Fruit fly (Drosophila melanogaster) whole organism, embryonic: ENCODE measurements around the gene CG13653.

Experiments
- C15 ChIP-seq: fragments of 200-800 bp; sonication (Bioruptor generic); IDR thresholded peaks from 3 replicates; pipeline ENCODE4 v1.3.6; 2022; ENCODE audit warnings: missing biosample characterization, missing genetic modification characterization
- CG10431 ChIP-seq: fragments of 200-800 bp; sonication (Bioruptor generic); optimal IDR thresholded peaks from 3 replicates; lab custom pipeline; 2018; ENCODE audit warnings: missing biosample characterization, mild to moderate bottlenecking, missing genetic modification characterization
- CG10565 ChIP-seq: fragments of 200-800 bp; sonication (Bioruptor generic); optimal IDR thresholded peaks from 3 replicates; lab custom pipeline; 2016; ENCODE audit warnings: missing biosample characterization, mild to moderate bottlenecking, missing genetic modification characterization
- CG12104 ChIP-seq: fragments of 200-800 bp; sonication (Bioruptor generic); optimal IDR thresholded peaks from 3 replicates; lab custom pipeline; 2016; ENCODE audit warnings: missing biosample characterization, missing genetic modification characterization
- CG13624 ChIP-seq: fragments of 200-800 bp; sonication (Bioruptor generic); optimal IDR thresholded peaks from 2 replicates; lab custom pipeline; 2016; ENCODE audit warnings: missing biosample characterization, missing genetic modification characterization
- CG14014 ChIP-seq: fragments of 200-800 bp; sonication (Bioruptor generic); IDR thresholded peaks from 2 replicates; pipeline ENCODE4 v1.3.6; 2022; ENCODE audit warnings: missing biosample characterization, missing genetic modification characterization
- CG15011 ChIP-seq: fragments of 200-800 bp; sonication (Bioruptor generic); optimal IDR thresholded peaks from 3 replicates; lab custom pipeline; 2018; ENCODE audit warnings: missing biosample characterization, mild to moderate bottlenecking, missing genetic modification characterization
- CG1602 ChIP-seq: fragments of 200-800 bp; sonication (Bioruptor generic); optimal IDR thresholded peaks from 3 replicates; lab custom pipeline; 2016; ENCODE audit warnings: missing biosample characterization, missing genetic modification characterization
- CG16863 ChIP-seq: fragments of 200-800 bp; sonication (Bioruptor generic); optimal IDR thresholded peaks from 3 replicates; lab custom pipeline; 2016; ENCODE audit warnings: missing biosample characterization, missing genetic modification characterization
- CG17361 ChIP-seq: fragments of 200-800 bp; sonication (Bioruptor generic); IDR thresholded peaks from 3 replicates; pipeline ENCODE4 v1.3.6; 2022; ENCODE audit warnings: missing biosample characterization, missing genetic modification characterization
- CG17385 ChIP-seq: fragments of 200-800 bp; sonication (Bioruptor generic); optimal IDR thresholded peaks from 3 replicates; lab custom pipeline; 2018; ENCODE audit warnings: missing biosample characterization, mild to moderate bottlenecking, missing genetic modification characterization
- CG1832 ChIP-seq: fragments of 200-800 bp; sonication (Bioruptor generic); optimal IDR thresholded peaks from 2 replicates; lab custom pipeline; 2017; ENCODE audit warnings: missing biosample characterization, mild to moderate bottlenecking, missing genetic modification characterization, inconsistent platforms
- CG2889 ChIP-seq: fragments of 200-800 bp; sonication (Bioruptor generic); IDR thresholded peaks from 3 replicates; pipeline ENCODE4 v1.3.6; 2022; ENCODE audit warnings: missing biosample characterization, missing genetic modification characterization
- CG33213 ChIP-seq: fragments of 200-800 bp; sonication (Bioruptor generic); optimal IDR thresholded peaks from 3 replicates; lab custom pipeline; 2016; ENCODE audit warnings: missing biosample characterization, missing genetic modification characterization
- CG4854 ChIP-seq: fragments of 200-800 bp; sonication (Bioruptor generic); optimal IDR thresholded peaks from 2 replicates; lab custom pipeline; 2016; ENCODE audit warnings: missing biosample characterization, missing genetic modification characterization, inconsistent platforms
- CG8089 ChIP-seq: fragments of 200-800 bp; sonication (Bioruptor generic); optimal IDR thresholded peaks from 3 replicates; lab custom pipeline; 2016; ENCODE audit warnings: missing biosample characterization, missing genetic modification characterization
- CG9215 ChIP-seq: fragments of 200-800 bp; sonication (Bioruptor generic); IDR thresholded peaks from 2 replicates; pipeline ENCODE4 v1.3.6; 2022; ENCODE audit warnings: missing biosample characterization, missing genetic modification characterization
- CG9727 ChIP-seq: fragments of 200-800 bp; sonication (Bioruptor generic); optimal IDR thresholded peaks from 3 replicates; lab custom pipeline; 2017; ENCODE audit warnings: missing biosample characterization, mild to moderate bottlenecking, missing genetic modification characterization
- Dref ChIP-seq: fragments of 200-800 bp; sonication (Bioruptor generic); IDR thresholded peaks from 2 replicates; pipeline ENCODE4 v1.3.6; 2022; ENCODE audit warnings: missing biosample characterization, missing genetic modification characterization
- Eip74EF ChIP-seq, 2 experiments: fragments of 200-800 bp in 1 of 2; fragments of >200 bp in 1 of 2; sonication (Bioruptor generic) in 1 of 2; optimal IDR thresholded peaks; 2 replicates each; lab custom pipeline; 2017 to 2019; ENCODE audit warnings: missing biosample characterization in 2 of 2, missing genetic modification characterization in 2 of 2, mild to moderate bottlenecking in 1 of 2, moderate library complexity in 1 of 2
- H2.0 ChIP-seq: fragments of 200-800 bp; sonication (Bioruptor generic); IDR thresholded peaks from 2 replicates; pipeline ENCODE4 v1.3.6; 2022; ENCODE audit warnings: missing biosample characterization, missing genetic modification characterization
- HLH4C ChIP-seq: fragments of 200-800 bp; sonication (Bioruptor generic); IDR thresholded peaks from 3 replicates; pipeline ENCODE4 v1.3.6; 2022; ENCODE audit warnings: missing biosample characterization, missing genetic modification characterization; ENCODE audit not compliant: partially characterized antibody
- Max ChIP-seq: fragments of 200-800 bp; sonication (Bioruptor generic); optimal IDR thresholded peaks from 2 replicates; lab custom pipeline; 2016; ENCODE audit warnings: missing biosample characterization, mild to moderate bottlenecking, missing genetic modification characterization
- Mes4 ChIP-seq: fragments of 200-800 bp; sonication (Bioruptor generic); optimal IDR thresholded peaks from 2 replicates; lab custom pipeline; 2016; ENCODE audit warnings: missing biosample characterization, missing genetic modification characterization
- Neu2 ChIP-seq: fragments of 200-800 bp; sonication (Bioruptor generic); optimal IDR thresholded peaks from 3 replicates; lab custom pipeline; 2016; ENCODE audit warnings: missing biosample characterization, missing genetic modification characterization, borderline replicate concordance
- Nf-YC ChIP-seq: fragments of 200-800 bp; optimal IDR thresholded peaks from 3 replicates; lab custom pipeline; 2019; ENCODE audit warnings: missing biosample characterization, mild to moderate bottlenecking, missing genetic modification characterization, moderate library complexity
- NfI ChIP-seq: fragments of 200-800 bp; sonication (Bioruptor generic); optimal IDR thresholded peaks from 3 replicates; lab custom pipeline; 2018; ENCODE audit warnings: missing biosample characterization, mild to moderate bottlenecking, missing genetic modification characterization, moderate library complexity
- Sin3A ChIP-seq: fragments of >200 bp; optimal IDR thresholded peaks from 2 replicates; lab custom pipeline; 2018
- Stat92E ChIP-seq, 3 experiments: fragments of >200 bp in 2 of 3; fragments of 200-800 bp in 1 of 3; sonication (Bioruptor generic) in 1 of 3; optimal IDR thresholded peaks; 2 replicates each; lab custom pipeline; 2017 to 2019; ENCODE audit warnings: missing biosample characterization in 3 of 3, missing genetic modification characterization in 3 of 3, mild to moderate bottlenecking in 1 of 3, moderate library complexity in 1 of 3
- Taf1 ChIP-seq: fragments of 200-800 bp; sonication (Bioruptor generic); IDR thresholded peaks from 2 replicates; pipeline ENCODE4 v1.3.6; 2022; ENCODE audit warnings: missing biosample characterization, missing genetic modification characterization
- Usf ChIP-seq: fragments of 200-800 bp; sonication (Bioruptor generic); optimal IDR thresholded peaks from 2 replicates; lab custom pipeline; 2017; ENCODE audit warnings: missing genotype, missing biosample characterization, missing genetic modification characterization
- Xbp1 ChIP-seq: fragments of 200-800 bp; sonication (Bioruptor generic); optimal IDR thresholded peaks from 3 replicates; lab custom pipeline; 2016; ENCODE audit warnings: missing biosample characterization, mild to moderate bottlenecking, missing genetic modification characterization
- abd-A ChIP-seq: fragments of 200-800 bp; sonication (Bioruptor generic); optimal IDR thresholded peaks from 3 replicates; lab custom pipeline; 2019; ENCODE audit warnings: missing biosample characterization, mild to moderate bottlenecking, missing genetic modification characterization, moderate library complexity
- ac ChIP-seq: fragments of 200-800 bp; sonication (Bioruptor generic); optimal IDR thresholded peaks from 3 replicates; lab custom pipeline; 2017; ENCODE audit warnings: missing biosample characterization, mild to moderate bottlenecking, missing genetic modification characterization
- bcd ChIP-seq: fragments of 200-800 bp; sonication (Bioruptor generic); optimal IDR thresholded peaks from 2 replicates; lab custom pipeline; 2017; ENCODE audit warnings: missing biosample characterization, mild to moderate bottlenecking, missing genetic modification characterization
- btn ChIP-seq: fragments of 200-800 bp; sonication (Bioruptor generic); optimal IDR thresholded peaks from 2 replicates; lab custom pipeline; 2016; ENCODE audit warnings: missing biosample characterization, missing genetic modification characterization
- cad ChIP-seq: fragments of >200 bp; optimal IDR thresholded peaks from 2 replicates; lab custom pipeline; 2017; ENCODE audit warnings: missing biosample characterization, missing genetic modification characterization
- dpn ChIP-seq, 2 experiments: fragments of 200-800 bp; sonication (Bioruptor generic); optimal IDR thresholded peaks; 3 replicates each; lab custom pipeline; 2016; ENCODE audit warnings: missing biosample characterization in 2 of 2, missing genetic modification characterization in 2 of 2
- en ChIP-seq: fragments of 200-800 bp; sonication (Bioruptor generic); optimal IDR thresholded peaks from 2 replicates; lab custom pipeline; 2016; ENCODE audit warnings: missing biosample characterization, missing genetic modification characterization
- ham ChIP-seq: fragments of 200-800 bp; sonication (Bioruptor generic); IDR thresholded peaks from 2 replicates; pipeline ENCODE4 v1.3.6; 2022; ENCODE audit warnings: missing biosample characterization, missing genetic modification characterization
- hkb ChIP-seq, 2 experiments: fragments of 200-800 bp in 1 of 2; fragments of >200 bp in 1 of 2; sonication (Bioruptor generic) in 1 of 2; IDR thresholded peaks in 1 of 2; optimal IDR thresholded peaks in 1 of 2; 2 replicates each; pipeline versions ENCODE4 v1.3.6 to Lab custom; 2017 to 2022; ENCODE audit warnings: missing biosample characterization in 1 of 2, missing genetic modification characterization in 1 of 2
- insv ChIP-seq, 2 experiments: fragments of 200-800 bp; sonication (Bioruptor generic); optimal IDR thresholded peaks; 3 replicates each; lab custom pipeline; 2016 to 2018; ENCODE audit warnings: missing biosample characterization in 2 of 2, missing genetic modification characterization in 2 of 2
- knrl ChIP-seq: fragments of 200-800 bp; sonication (Bioruptor generic); IDR thresholded peaks from 3 replicates; pipeline ENCODE4 v1.3.6; 2022; ENCODE audit warnings: missing biosample characterization, missing genetic modification characterization; ENCODE audit not compliant: partially characterized antibody
- nerfin-1 ChIP-seq: fragments of 200-800 bp; sonication (Bioruptor generic); optimal IDR thresholded peaks from 3 replicates; lab custom pipeline; 2019; ENCODE audit warnings: missing biosample characterization, mild to moderate bottlenecking, missing genetic modification characterization, moderate library complexity
- pzg ChIP-seq: fragments of 200-800 bp; sonication (Bioruptor generic); optimal IDR thresholded peaks from 3 replicates; lab custom pipeline; 2018; ENCODE audit warnings: missing biosample characterization, mild to moderate bottlenecking, missing genetic modification characterization, moderate library complexity
- sc ChIP-seq, 3 experiments: fragments of >200 bp in 2 of 3; fragments of 200-800 bp in 1 of 3; sonication (Bioruptor generic) in 1 of 3; optimal IDR thresholded peaks; 2 replicates in 2 of 3; 3 replicates in 1 of 3; lab custom pipeline; 2017; ENCODE audit warnings: mild to moderate bottlenecking in 1 of 3, missing biosample characterization in 1 of 3, missing genetic modification characterization in 1 of 3, missing genetic modification reagents in 1 of 3
- slou ChIP-seq: fragments of 200-800 bp; sonication (Bioruptor generic); optimal IDR thresholded peaks from 3 replicates; lab custom pipeline; 2016; ENCODE audit warnings: missing biosample characterization, missing genetic modification characterization
- vnd ChIP-seq: fragments of 200-800 bp; sonication (Bioruptor generic); IDR thresholded peaks from 3 replicates; pipeline ENCODE4 v1.3.6; 2022; ENCODE audit warnings: missing biosample characterization, missing genetic modification characterization; ENCODE audit not compliant: partially characterized antibody
- zf30C ChIP-seq: fragments of 200-800 bp; sonication (Bioruptor generic); optimal IDR thresholded peaks from 3 replicates; lab custom pipeline; 2018; ENCODE audit warnings: missing biosample characterization, mild to moderate bottlenecking, missing genetic modification characterization

CG13653 gene

dm6 chr3R:25193726-25194204, 1.6 kb upstream of the CG13653 start, which contains the start of gene lobo (continued):
- TF ChIP-seq Taf1: no peak
- peak; percentile 65 for TF ChIP-seq Xbp1 (GFP tag; lab: Kevin White, UChicago)
- peak; percentile 54 for TF ChIP-seq H2.0 (GFP tag; lab: Robert Waterston, UW)
- TF ChIP-seq CG13624 (GFP tag; lab: Kevin White, UChicago): peak; percentile 83
- peak; percentile 65 for TF ChIP-seq nerfin-1 (tag; lab: Kevin White, UChicago)
- no peak for TF ChIP-seq btn (GFP tag; lab: Kevin White, UChicago)
- TF ChIP-seq NfI: peak; percentile 85
- TF ChIP-seq CG14014 (GFP tag; lab: Robert Waterston, UW): peak; percentile 78
- peak; percentile 80 for TF ChIP-seq bcd (GFP tag; lab: Kevin White, UChicago)
- no peak for TF ChIP-seq cad (GFP tag; lab: Kevin White, UChicago)
- no peak for TF ChIP-seq slou (GFP tag; lab: Kevin White, UChicago)
- TF ChIP-seq Neu2: no peak
- TF ChIP-seq CG16863 (GFP tag; lab: Kevin White, UChicago): peak; percentile 0
- no peak for TF ChIP-seq CG1832 (GFP tag; lab: Kevin White, UChicago)
- TF ChIP-seq Usf (GFP tag; lab: Kevin White, UChicago): peak; percentile 28
- TF ChIP-seq Eip74EF (GFP tag; optimal IDR thresholded peaks at IDR 0.05; lab: Kevin White, UChicago): peak; percentile 35 to 73
- peak; percentile 53; the same call in 1 of the 3 replicates for TF ChIP-seq CG17361 (GFP tag; lab: Robert Waterston, UW)
- no peak for TF ChIP-seq Dref (GFP tag; lab: Robert Waterston, UW)
- TF ChIP-seq ham: peak; percentile 62; the same call in 1 of the 2 replicates
- no peak for TF ChIP-seq Max (GFP tag; lab: Kevin White, UChicago)
- no peak for TF ChIP-seq vnd
- no peak for TF ChIP-seq CG10431 (GFP tag; lab: Kevin White, UChicago)
- TF ChIP-seq zf30C: no peak
- TF ChIP-seq CG33213 (GFP tag; lab: Kevin White, UChicago): peak; percentile 83
- TF ChIP-seq hkb (optimal IDR thresholded peaks at IDR 0.05; lab: Kevin White, UChicago): no peak
- TF ChIP-seq hkb (GFP tag; IDR thresholded peaks at IDR 0.05; lab: Robert Waterston, UW): peak; percentile 19; the same call in 1 of the 2 replicates
- no peak for TF ChIP-seq en (GFP tag; lab: Kevin White, UChicago)
- no peak for TF ChIP-seq CG2889
- no peak for TF ChIP-seq sc (optimal IDR thresholded peaks at IDR 0.05; lab: Kevin White, UChicago)
- peak; percentile 35 for TF ChIP-seq sc (GFP tag; optimal IDR thresholded peaks at IDR 0.05; lab: Kevin White, UChicago)
- TF ChIP-seq CG15011 (GFP tag; lab: Kevin White, UChicago): no peak
- peak; percentile 28 for TF ChIP-seq pzg
- TF ChIP-seq knrl (GFP tag; lab: Robert Waterston, UW): peak; percentile 73; the same call in 1 of the 3 replicates
- peak; percentile 44 for TF ChIP-seq CG4854 (GFP tag; lab: Kevin White, UChicago)
- peak; percentile 67 for TF ChIP-seq Mes4 (GFP tag; lab: Kevin White, UChicago)
- TF ChIP-seq Nf-YC (tag; lab: Kevin White, UChicago): peak; percentile 33
- peak in 1 of 3 experiments; percentile 15 for TF ChIP-seq Stat92E (GFP tag; optimal IDR thresholded peaks at IDR 0.05; lab: Kevin White, UChicago)
- no peak for TF ChIP-seq HLH4C
- peak; percentile 90 to 99 for TF ChIP-seq insv (GFP tag; optimal IDR thresholded peaks at IDR 0.05; lab: Kevin White, UChicago)
- TF ChIP-seq CG12104 (GFP tag; lab: Kevin White, UChicago): no peak
- peak; percentile 49 to 73 for TF ChIP-seq dpn (GFP tag; optimal IDR thresholded peaks at IDR 0.05; lab: Kevin White, UChicago)
- no peak for TF ChIP-seq CG1602 (GFP tag; lab: Kevin White, UChicago)
- TF ChIP-seq Sin3A (lab: Kevin White, UChicago): no peak
- peak; percentile 10 for TF ChIP-seq abd-A (tag; lab: Kevin White, UChicago)
- TF ChIP-seq ac: no peak
- peak; percentile 69 for TF ChIP-seq CG8089 (GFP tag; lab: Kevin White, UChicago)
- TF ChIP-seq C15 (GFP tag; lab: Robert Waterston, UW): no peak
- no peak for TF ChIP-seq CG10565
- TF ChIP-seq CG9727 (GFP tag; lab: Kevin White, UChicago): peak; percentile 31
- peak; percentile 59 for TF ChIP-seq CG17385 (GFP tag; lab: Kevin White, UChicago)
- peak; percentile 42 for TF ChIP-seq CG9215 (GFP tag; lab: Robert Waterston, UW)
